Comparison of ENCODE assay signal across 3 worm cellular contexts in the genomic region with DNA sequence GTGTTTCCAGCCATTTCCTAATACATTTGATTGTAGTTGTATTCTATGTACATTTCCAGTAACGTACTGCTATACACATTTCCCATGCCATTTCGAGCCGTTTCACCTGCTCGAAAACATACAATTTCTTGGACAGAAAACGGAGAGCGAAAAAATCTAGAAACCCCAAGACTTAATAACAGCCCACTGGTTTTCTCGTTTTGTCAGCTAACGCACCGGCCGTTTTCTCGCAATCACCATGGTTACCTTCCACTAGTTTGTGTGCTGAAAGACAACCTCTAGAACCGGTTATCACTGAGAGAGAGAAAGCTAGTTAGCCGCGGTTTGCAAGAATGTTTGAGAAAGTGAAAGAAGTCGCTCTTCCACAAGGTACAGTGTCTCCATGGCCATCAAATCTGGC.
TF ChIP-seq lines count a peak whose summit lies in the region.

No protein-coding gene starts in this region.

TF ChIP-seq in whole organism, L1 larva, 84 proteins besides CTCF, POLR2A, EP300 and RAD21:
- TF ChIP-seq fkh-8 (tag; optimal IDR thresholded peaks at IDR 0.05; lab: Kevin White, UChicago) (peak; percentile 61), mab-9 (GFP tag; IDR thresholded peaks at IDR 0.05; lab: Robert Waterston, UW) (no peak), tlp-1 (tag; optimal IDR thresholded peaks at IDR 0.05; lab: Kevin White, UChicago) (no peak), nhr-76 (tag; optimal IDR thresholded peaks at IDR 0.05; lab: Kevin White, UChicago) (no peak)

TF ChIP-seq in whole organism, L2 larva, 48 proteins besides CTCF, POLR2A, EP300 and RAD21:
- TF ChIP-seq lin-11 (tag; optimal IDR thresholded peaks at IDR 0.05; lab: Kevin White, UChicago) (peak; percentile 36), sma-9 (GFP tag; optimal IDR thresholded peaks at IDR 0.05; lab: Kevin White, UChicago) (no peak), sma-9 (tag; optimal IDR thresholded peaks at IDR 0.05; lab: Kevin White, UChicago) (no peak)

TF ChIP-seq in whole organism, L4 larva, 104 proteins besides CTCF, POLR2A, EP300 and RAD21:
- no peak for TF ChIP-seq R02D3.7 (tag; optimal IDR thresholded peaks at IDR 0.05; lab: Kevin White, UChicago)
- TF ChIP-seq nhr-10 (tag; optimal IDR thresholded peaks at IDR 0.05; lab: Kevin White, UChicago): no peak
- TF ChIP-seq aha-1 (tag; lab: Kevin White, UChicago): peak; percentile 60
- TF ChIP-seq ceh-28 (tag; optimal IDR thresholded peaks at IDR 0.05; lab: Kevin White, UChicago): no peak
- TF ChIP-seq unc-39 (tag; optimal IDR thresholded peaks at IDR 0.05; lab: Kevin White, UChicago): no peak
